Worm (Caenorhabditis elegans): ENCODE measurements around the gene Y116A8B.4.

- TF ChIP-seq ets-7 (tag; optimal IDR thresholded peaks at IDR 0.05) (no peak), ama-1 (optimal IDR thresholded peaks at IDR 0.05) (no peak), flt-1 (GFP tag; IDR thresholded peaks at IDR 0.05) (no peak), ceh-36 (tag; optimal IDR thresholded peaks at IDR 0.05) (no peak), ceh-13 (GFP tag; optimal IDR thresholded peaks at IDR 0.05) (no peak), pes-1 (GFP tag; IDR thresholded peaks at IDR 0.05) (no peak)
Observed at ce11 chrIV:17223474-17223873, at the start of gene Y116A8B.4.
